Fruit fly (Drosophila melanogaster) whole organism, embryonic: ENCODE measurements around the gene CG34301.

Experiments used
- B-H2 ChIP-seq: fragments of 200-800 bp; sonication (Bioruptor generic); optimal IDR thresholded peaks from 2 replicates; lab custom pipeline; 2018; ENCODE audit warnings: missing biosample characterization, mild to moderate bottlenecking, missing genetic modification characterization
- Blimp-1 ChIP-seq: fragments of 200-800 bp; sonication (Bioruptor generic); optimal IDR thresholded peaks from 3 replicates; lab custom pipeline; 2018; ENCODE audit warnings: missing biosample characterization, missing genetic modification characterization, mild to moderate bottlenecking, moderate library complexity, missing genetic modification reagents
- CG10565 ChIP-seq: fragments of 200-800 bp; sonication (Bioruptor generic); optimal IDR thresholded peaks from 3 replicates; lab custom pipeline; 2016; ENCODE audit warnings: missing biosample characterization, mild to moderate bottlenecking, missing genetic modification characterization
- CG10654 ChIP-seq: fragments of 200-800 bp; sonication (Bioruptor generic); optimal IDR thresholded peaks from 2 replicates; lab custom pipeline; 2016; ENCODE audit warnings: missing biosample characterization, missing genetic modification characterization
- CG11085 ChIP-seq: fragments of 200-800 bp; sonication (Bioruptor generic); IDR thresholded peaks from 2 replicates; pipeline ENCODE4 v1.3.6; 2022; ENCODE audit warnings: missing biosample characterization, missing genetic modification characterization
- CG11456 ChIP-seq: fragments of 200-800 bp; sonication (Bioruptor generic); IDR thresholded peaks from 3 replicates; pipeline ENCODE4 v1.3.6; 2022; ENCODE audit warnings: missing biosample characterization, missing genetic modification characterization
- CG12744 ChIP-seq: fragments of 200-800 bp; sonication (Bioruptor generic); optimal IDR thresholded peaks from 2 replicates; lab custom pipeline; 2016; ENCODE audit warnings: missing biosample characterization, missing genetic modification characterization
- CG14860 ChIP-seq: fragments of 200-800 bp; sonication (Bioruptor generic); IDR thresholded peaks from 3 replicates; pipeline ENCODE4 v1.3.6; 2022; ENCODE audit warnings: missing biosample characterization, missing genetic modification characterization; ENCODE audit not compliant: partially characterized antibody
- CG15269 ChIP-seq: fragments of 200-800 bp; sonication (Bioruptor generic); optimal IDR thresholded peaks from 2 replicates; lab custom pipeline; 2018; ENCODE audit warnings: missing biosample characterization, mild to moderate bottlenecking, missing genetic modification characterization, moderate library complexity
- CG15601 ChIP-seq: fragments of 200-800 bp; sonication (Bioruptor generic); optimal IDR thresholded peaks from 3 replicates; lab custom pipeline; 2019; ENCODE audit warnings: missing biosample characterization, mild to moderate bottlenecking, missing genetic modification characterization, moderate library complexity
- CG16863 ChIP-seq: fragments of 200-800 bp; sonication (Bioruptor generic); optimal IDR thresholded peaks from 3 replicates; lab custom pipeline; 2016; ENCODE audit warnings: missing biosample characterization, missing genetic modification characterization
- CG17385 ChIP-seq: fragments of 200-800 bp; sonication (Bioruptor generic); optimal IDR thresholded peaks from 3 replicates; lab custom pipeline; 2018; ENCODE audit warnings: missing biosample characterization, mild to moderate bottlenecking, missing genetic modification characterization
- CG17802 ChIP-seq: fragments of 200-800 bp; sonication (Bioruptor generic); optimal IDR thresholded peaks from 2 replicates; lab custom pipeline; 2018; ENCODE audit warnings: missing biosample characterization, mild to moderate bottlenecking, missing genetic modification characterization, moderate library complexity
- CG18476 ChIP-seq: fragments of 200-800 bp; sonication (Bioruptor generic); optimal IDR thresholded peaks from 2 replicates; lab custom pipeline; 2016; ENCODE audit warnings: missing biosample characterization, mild to moderate bottlenecking, missing genetic modification characterization
- CG2202 ChIP-seq: fragments of 200-800 bp; sonication (Bioruptor generic); optimal IDR thresholded peaks from 2 replicates; lab custom pipeline; 2018; ENCODE audit warnings: missing biosample characterization, mild to moderate bottlenecking, missing genetic modification characterization
- CG2678 ChIP-seq: fragments of 200-800 bp; sonication (Bioruptor generic); optimal IDR thresholded peaks from 3 replicates; lab custom pipeline; 2019; ENCODE audit warnings: missing biosample characterization, mild to moderate bottlenecking, missing genetic modification characterization, moderate library complexity
- CG30431 ChIP-seq: fragments of 200-800 bp; sonication (Bioruptor generic); optimal IDR thresholded peaks from 2 replicates; lab custom pipeline; 2017; ENCODE audit warnings: missing biosample characterization, missing genetic modification characterization
- CG5180 ChIP-seq: fragments of 200-800 bp; sonication (Bioruptor generic); optimal IDR thresholded peaks from 3 replicates; lab custom pipeline; 2017; ENCODE audit warnings: missing biosample characterization, missing genetic modification characterization, mild to moderate bottlenecking, moderate library complexity, missing genetic modification reagents
- CG6813 ChIP-seq: fragments of 200-800 bp; sonication (Bioruptor generic); optimal IDR thresholded peaks from 2 replicates; lab custom pipeline; 2017; ENCODE audit warnings: missing biosample characterization, missing genetic modification characterization, mild to moderate bottlenecking, moderate library complexity, missing genetic modification reagents
- Doc3 ChIP-seq: fragments of 200-800 bp; sonication (Bioruptor generic); IDR thresholded peaks from 3 replicates; pipeline ENCODE4 v1.3.6; 2022; ENCODE audit warnings: missing biosample characterization, missing genetic modification characterization; ENCODE audit not compliant: partially characterized antibody
- Fer1 ChIP-seq: fragments of 200-800 bp; sonication (Bioruptor generic); optimal IDR thresholded peaks from 2 replicates; lab custom pipeline; 2017; ENCODE audit warnings: missing biosample characterization, mild to moderate bottlenecking, missing genetic modification characterization
- Gsc ChIP-seq: fragments of 200-800 bp; sonication (Bioruptor generic); IDR thresholded peaks from 2 replicates; pipeline ENCODE4 v1.3.6; 2022; ENCODE audit warnings: missing biosample characterization, missing genetic modification characterization
- Hmr ChIP-seq: fragments of 200-800 bp; sonication (Bioruptor generic); optimal IDR thresholded peaks from 3 replicates; lab custom pipeline; 2017; ENCODE audit warnings: mild to moderate bottlenecking, missing biosample characterization, missing genetic modification reagents, missing genetic modification characterization
- Mrtf ChIP-seq: fragments of 200-800 bp; sonication (Bioruptor generic); IDR thresholded peaks from 3 replicates; pipeline ENCODE4 v1.3.6; 2022; ENCODE audit warnings: missing biosample characterization, missing genetic modification characterization
- Poxn ChIP-seq: fragments of 200-800 bp; sonication (Bioruptor generic); IDR thresholded peaks from 2 replicates; pipeline ENCODE4 v1.3.6; 2022; ENCODE audit warnings: missing biosample characterization, missing genetic modification characterization
- abd-A ChIP-seq: fragments of 200-800 bp; sonication (Bioruptor generic); optimal IDR thresholded peaks from 3 replicates; lab custom pipeline; 2019; ENCODE audit warnings: missing biosample characterization, mild to moderate bottlenecking, missing genetic modification characterization, moderate library complexity
- bsh ChIP-seq, 2 experiments: fragments of 200-800 bp; sonication (Bioruptor generic); optimal IDR thresholded peaks; 2 replicates each; lab custom pipeline; 2017 to 2018; ENCODE audit warnings: mild to moderate bottlenecking in 2 of 2, missing biosample characterization in 2 of 2, missing genetic modification characterization in 2 of 2, moderate library complexity in 1 of 2
- caup ChIP-seq: fragments of 200-800 bp; sonication (Bioruptor generic); optimal IDR thresholded peaks from 3 replicates; lab custom pipeline; 2017; ENCODE audit warnings: missing biosample characterization, mild to moderate bottlenecking, missing genetic modification characterization, moderate library complexity; ENCODE audit not compliant: severe bottlenecking
- ci ChIP-seq: fragments of 200-800 bp; sonication (Bioruptor generic); IDR thresholded peaks from 3 replicates; pipeline ENCODE4 v1.3.6; 2022; ENCODE audit warnings: missing biosample characterization, missing genetic modification characterization
- croc ChIP-seq: fragments of 200-800 bp; sonication (Bioruptor generic); conservative IDR thresholded peaks from 3 replicates; pipeline ENCODE4 v1.3.6; 2022; ENCODE audit warnings: missing biosample characterization, missing genetic modification characterization
- dm ChIP-seq: fragments of 200-800 bp; sonication (Bioruptor generic); optimal IDR thresholded peaks from 3 replicates; lab custom pipeline; 2016; ENCODE audit warnings: missing biosample characterization, missing genetic modification characterization
- dmrt99B ChIP-seq: fragments of 200-800 bp; sonication (Bioruptor generic); optimal IDR thresholded peaks from 2 replicates; lab custom pipeline; 2018; ENCODE audit warnings: missing biosample characterization, mild to moderate bottlenecking, missing genetic modification characterization, moderate library complexity
- fd3F ChIP-seq: fragments of 200-800 bp; sonication (Bioruptor generic); optimal IDR thresholded peaks from 2 replicates; lab custom pipeline; 2018; ENCODE audit warnings: missing biosample characterization, mild to moderate bottlenecking, missing genetic modification characterization, moderate library complexity
- ftz-f1 ChIP-seq: fragments of 200-800 bp; sonication (Bioruptor generic); optimal IDR thresholded peaks from 2 replicates; lab custom pipeline; 2016; ENCODE audit warnings: missing biosample characterization, missing genetic modification characterization
- fu2 ChIP-seq: fragments of 200-800 bp; sonication (Bioruptor generic); optimal IDR thresholded peaks from 2 replicates; lab custom pipeline; 2016; ENCODE audit warnings: missing biosample characterization, missing genetic modification characterization
- hkb ChIP-seq, 2 experiments: fragments of 200-800 bp in 1 of 2; fragments of >200 bp in 1 of 2; sonication (Bioruptor generic) in 1 of 2; IDR thresholded peaks in 1 of 2; optimal IDR thresholded peaks in 1 of 2; 2 replicates each; pipeline versions ENCODE4 v1.3.6 to Lab custom; 2017 to 2022; ENCODE audit warnings: missing biosample characterization in 1 of 2, missing genetic modification characterization in 1 of 2
- ken ChIP-seq: fragments of 200-800 bp; sonication (Bioruptor generic); IDR thresholded peaks from 3 replicates; pipeline ENCODE4 v1.3.6; 2022; ENCODE audit warnings: missing biosample characterization, missing genetic modification characterization
- lbe ChIP-seq: fragments of 200-800 bp; sonication (Bioruptor generic); optimal IDR thresholded peaks from 2 replicates; lab custom pipeline; 2016; ENCODE audit warnings: missing biosample characterization, mild to moderate bottlenecking, missing genetic modification characterization
- lilli ChIP-seq: fragments of 200-800 bp; sonication (Bioruptor generic); optimal IDR thresholded peaks from 3 replicates; lab custom pipeline; 2016; ENCODE audit warnings: missing biosample characterization, missing genetic modification characterization
- lola ChIP-seq, 3 experiments: fragments of >200 bp in 2 of 3; fragments of 200-800 bp in 1 of 3; sonication (Bioruptor generic) in 1 of 3; optimal IDR thresholded peaks; 2 replicates each; lab custom pipeline; 2017 to 2019; ENCODE audit warnings: missing biosample characterization in 3 of 3, missing genetic modification characterization in 3 of 3, mild to moderate bottlenecking in 1 of 3, moderate library complexity in 1 of 3
- ranshi ChIP-seq: fragments of 200-800 bp; sonication (Bioruptor generic); IDR thresholded peaks from 2 replicates; pipeline ENCODE4 v1.3.6; 2022; ENCODE audit warnings: missing biosample characterization, missing genetic modification characterization
- scrt ChIP-seq: fragments of 200-800 bp; sonication (Bioruptor generic); optimal IDR thresholded peaks from 2 replicates; lab custom pipeline; 2018; ENCODE audit warnings: missing biosample characterization, mild to moderate bottlenecking, missing genetic modification characterization, moderate library complexity
- slou ChIP-seq: fragments of 200-800 bp; sonication (Bioruptor generic); optimal IDR thresholded peaks from 3 replicates; lab custom pipeline; 2016; ENCODE audit warnings: missing biosample characterization, missing genetic modification characterization
- tio ChIP-seq: fragments of 200-800 bp; sonication (Bioruptor generic); optimal IDR thresholded peaks from 2 replicates; lab custom pipeline; 2017; ENCODE audit warnings: missing biosample characterization, missing genetic modification characterization, inconsistent platforms
- toy ChIP-seq: fragments of 200-800 bp; sonication (Bioruptor generic); IDR thresholded peaks from 2 replicates; pipeline ENCODE4 v1.3.6; 2022; ENCODE audit warnings: missing biosample characterization, missing genetic modification characterization
- trh ChIP-seq: fragments of 200-800 bp; sonication (Bioruptor generic); optimal IDR thresholded peaks from 2 replicates; lab custom pipeline; 2016; ENCODE audit warnings: missing biosample characterization, missing genetic modification characterization
- ttk ChIP-seq: fragments of 200-800 bp; sonication (Bioruptor generic); IDR thresholded peaks from 2 replicates; pipeline ENCODE4 v2.1.2; 2022; ENCODE audit warnings: missing biosample characterization, missing genetic modification characterization
- wdn ChIP-seq: fragments of 200-800 bp; sonication (Bioruptor generic); IDR thresholded peaks from 2 replicates; pipeline ENCODE4 v1.3.6; 2022; ENCODE audit warnings: missing biosample characterization, missing genetic modification characterization
- zen2 ChIP-seq: fragments of 200-800 bp; sonication (Bioruptor generic); IDR thresholded peaks from 3 replicates; pipeline ENCODE4 v1.3.6; 2022; ENCODE audit warnings: missing biosample characterization, missing genetic modification characterization; ENCODE audit not compliant: partially characterized antibody

CG34301 gene

dm6 chr3R:8801126-8801762 is 28.0 kb downstream of the CG34301 start, which contains the start of the genes Pif1A, Pif1B and CCT7 (continued):
- TF ChIP-seq zen2 (GFP tag; lab: Robert Waterston, UW) (peak; percentile 88), ken (no peak), CG2678 (tag; lab: Kevin White, UChicago) (no peak), bsh (GFP tag; optimal IDR thresholded peaks at IDR 0.05; lab: Kevin White, UChicago) (no peak), wdn (GFP tag; lab: Robert Waterston, UW) (no peak), scrt (GFP tag; lab: Kevin White, UChicago) (no peak), hkb (optimal IDR thresholded peaks at IDR 0.05; lab: Kevin White, UChicago) (peak; percentile 37), hkb (GFP tag; IDR thresholded peaks at IDR 0.05; lab: Robert Waterston, UW) (0 out of 2 replicates have a peak, but pooled peaks have one; percentile 8), lilli (GFP tag; lab: Kevin White, UChicago) (peak; percentile 53), slou (GFP tag; lab: Kevin White, UChicago) (no peak), lola (GFP tag; optimal IDR thresholded peaks at IDR 0.05; lab: Kevin White, UChicago) (no peak), CG17385 (GFP tag; lab: Kevin White, UChicago) (no peak), toy (GFP tag; lab: Robert Waterston, UW) (no peak), CG30431 (GFP tag; lab: Kevin White, UChicago) (no peak), tio (GFP tag; lab: Kevin White, UChicago) (no peak), ranshi (no peak), Gsc (GFP tag; lab: Robert Waterston, UW) (no peak), CG15269 (tag; lab: Kevin White, UChicago) (no peak), abd-A (tag; lab: Kevin White, UChicago) (peak; percentile 68), CG11456 (GFP tag; lab: Robert Waterston, UW) (no peak), dmrt99B (tag; lab: Kevin White, UChicago) (no peak), Doc3 (peak; percentile 96), croc (GFP tag; lab: Robert Waterston, UW) (no peak), CG10654 (GFP tag; lab: Kevin White, UChicago) (no peak), fd3F (GFP tag; lab: Kevin White, UChicago) (no peak), CG10565 (no peak), dm (GFP tag; lab: Kevin White, UChicago) (peak; percentile 90), Hmr (no peak), CG15601 (tag; lab: Kevin White, UChicago) (peak; percentile 24), CG12744 (GFP tag; lab: Kevin White, UChicago) (no peak), CG16863 (peak; percentile 28), trh (GFP tag; lab: Kevin White, UChicago) (no peak), fu2 (GFP tag; lab: Kevin White, UChicago) (no peak), Poxn (no peak), CG2202 (tag; lab: Kevin White, UChicago) (no peak), lbe (no peak), CG17802 (tag; lab: Kevin White, UChicago) (peak; percentile 78), Fer1 (GFP tag; lab: Kevin White, UChicago) (peak; percentile 15), Blimp-1 (GFP tag; lab: Kevin White, UChicago) (no peak), CG5180 (GFP tag; lab: Kevin White, UChicago) (no peak), CG14860 (GFP tag; lab: Robert Waterston, UW) (peak; percentile 92), caup (no peak), CG11085 (GFP tag; lab: Robert Waterston, UW) (no peak), ttk (GFP tag; lab: Robert Waterston, UW) (no peak), CG6813 (no peak), ci (no peak), Mrtf (GFP tag; lab: Robert Waterston, UW) (no peak), CG18476 (GFP tag; lab: Kevin White, UChicago) (peak; percentile 28), ftz-f1 (GFP tag; lab: Kevin White, UChicago) (no peak), B-H2 (GFP tag; lab: Kevin White, UChicago) (no peak)
